Worm (Caenorhabditis elegans) whole organism, young adult: ENCODE data around the gene Y110A2AL.1.

Source experiments
- ama-1 ChIP-seq, 3 experiments: fragments of 150-350 bp in 1 of 3; sonication (generic microtip) in 2 of 3; optimal IDR thresholded peaks; 2 replicates each; lab custom pipeline; 2014 to 2018; ENCODE audit warnings: missing biosample characterization in 2 of 3, missing genetic modification characterization in 2 of 3, missing genetic modification reagents in 2 of 3
- attf-5 ChIP-seq: fragments of 200-800 bp; sonication (Bioruptor generic); optimal IDR thresholded peaks from 2 replicates; lab custom pipeline; 2018; ENCODE audit warnings: mild to moderate bottlenecking, missing genetic modification characterization, missing compliant biosample characterization
- ccch-3 ChIP-seq: fragments of 200-800 bp; sonication (Bioruptor generic); optimal IDR thresholded peaks from 2 replicates; lab custom pipeline; 2018; ENCODE audit warnings: mild to moderate bottlenecking, missing genetic modification characterization, missing compliant biosample characterization
- ceh-40 ChIP-seq: fragments of 200-800 bp; sonication (Bioruptor generic); IDR thresholded peaks from 2 replicates; pipeline ENCODE4 v1.3.6; 2022; ENCODE audit warnings: missing genetic modification characterization, missing compliant biosample characterization
- dpl-1 ChIP-seq: fragments of 150-350 bp; optimal IDR thresholded peaks from 2 replicates; lab custom pipeline; 2014; ENCODE audit warnings: missing biosample characterization, missing genetic modification reagents, missing genetic modification characterization
- fkh-3 ChIP-seq: sonication (generic microtip); optimal IDR thresholded peaks from 2 replicates; lab custom pipeline; 2016; ENCODE audit warnings: mild to moderate bottlenecking, missing genetic modification characterization, missing compliant biosample characterization
- him-1 ChIP-seq: sonication (generic microtip); optimal IDR thresholded peaks from 2 replicates; lab custom pipeline; 2016; ENCODE audit warnings: missing genotype, missing genetic modification reagents, missing genetic modification characterization, missing compliant biosample characterization
- hlh-12 ChIP-seq: sonication (generic microtip); optimal IDR thresholded peaks from 2 replicates; lab custom pipeline; 2016; ENCODE audit warnings: missing genetic modification characterization, missing compliant biosample characterization
- sea-2 ChIP-seq: fragments of 200-800 bp; sonication (Bioruptor generic); IDR thresholded peaks from 2 replicates; pipeline ENCODE4 v1.3.6; 2022; ENCODE audit warnings: missing genetic modification characterization, missing compliant biosample characterization
- snpc-4 ChIP-seq, 5 experiments: fragments of 150-350 bp in 1 of 5; sonication (generic microtip) in 4 of 5; optimal IDR thresholded peaks; 2 replicates each; lab custom pipeline; 2014 to 2018; ENCODE audit warnings: missing genetic modification characterization in 5 of 5, missing biosample characterization in 3 of 5, antibody characterized with exemption in 2 of 5, mild to moderate bottlenecking in 2 of 5, missing compliant biosample characterization in 2 of 5, missing genotype in 2 of 5, moderate library complexity in 2 of 5, missing genetic modification reagents in 1 of 5
- ztf-22 ChIP-seq: fragments of 200-800 bp; sonication (Bioruptor generic); optimal IDR thresholded peaks from 2 replicates; lab custom pipeline; 2018; ENCODE audit warnings: mild to moderate bottlenecking, missing genetic modification characterization, moderate library complexity, missing compliant biosample characterization
- ztf-26 ChIP-seq: sonication (generic microtip); optimal IDR thresholded peaks from 2 replicates; lab custom pipeline; 2017; ENCODE audit warnings: missing genetic modification characterization, missing compliant biosample characterization
- ztf-3 ChIP-seq: fragments of 200-800 bp; sonication (Bioruptor generic); optimal IDR thresholded peaks from 2 replicates; lab custom pipeline; 2018; ENCODE audit warnings: mild to moderate bottlenecking, missing genetic modification characterization, missing compliant biosample characterization

ce11 chrII:2925806-2926558, 51.1 kb downstream of the Y110A2AL.1 start:
- TF ChIP-seq fkh-3 (tag; lab: Kevin White, UChicago), result no peak
- TF ChIP-seq ama-1 (optimal IDR thresholded peaks at IDR 0.05; lab: Kevin White, UChicago), result no peak
- no peak for TF ChIP-seq ama-1 (GFP tag; optimal IDR thresholded peaks at IDR 0.05; lab: Kevin White, UChicago)
- no peak for TF ChIP-seq ztf-22 (GFP tag; lab: Kevin White, UChicago)
- TF ChIP-seq snpc-4 (GFP tag; optimal IDR thresholded peaks at IDR 0.05; lab: Kevin White, UChicago), result no peak
- TF ChIP-seq snpc-4 (tag; optimal IDR thresholded peaks at IDR 0.05; lab: Kevin White, UChicago), result no peak
- no peak for TF ChIP-seq ztf-3 (GFP tag; lab: Kevin White, UChicago)
- TF ChIP-seq ccch-3 (GFP tag; lab: Kevin White, UChicago), result no peak
- TF ChIP-seq ceh-40 (GFP tag; lab: Robert Waterston, UW), result no peak
- TF ChIP-seq him-1 (tag; lab: Kevin White, UChicago), result no peak
- no peak for TF ChIP-seq sea-2 (GFP tag; lab: Robert Waterston, UW)
- TF ChIP-seq dpl-1 (GFP tag; lab: Kevin White, UChicago), result no peak
- no peak for TF ChIP-seq ztf-26
- TF ChIP-seq hlh-12 (tag; lab: Kevin White, UChicago), result no peak
- no peak for TF ChIP-seq attf-5 (GFP tag; lab: Kevin White, UChicago)
